Worm (Caenorhabditis elegans) whole organism, L4 larva: Measurements from ENCODE around the gene M28.4.

Source experiments
- pqm-1 ChIP-seq: sonication (generic microtip); optimal IDR thresholded peaks from 2 replicates; lab custom pipeline; 2017; ENCODE audit warnings: missing biosample characterization, missing genetic modification characterization
- saeg-2 ChIP-seq: fragments of 200-800 bp; sonication (Bioruptor generic); IDR thresholded peaks from 2 replicates; pipeline ENCODE4 v1.3.6; 2022; ENCODE audit warnings: missing genetic modification reagents, missing genetic modification characterization, missing compliant biosample characterization

DNA sequence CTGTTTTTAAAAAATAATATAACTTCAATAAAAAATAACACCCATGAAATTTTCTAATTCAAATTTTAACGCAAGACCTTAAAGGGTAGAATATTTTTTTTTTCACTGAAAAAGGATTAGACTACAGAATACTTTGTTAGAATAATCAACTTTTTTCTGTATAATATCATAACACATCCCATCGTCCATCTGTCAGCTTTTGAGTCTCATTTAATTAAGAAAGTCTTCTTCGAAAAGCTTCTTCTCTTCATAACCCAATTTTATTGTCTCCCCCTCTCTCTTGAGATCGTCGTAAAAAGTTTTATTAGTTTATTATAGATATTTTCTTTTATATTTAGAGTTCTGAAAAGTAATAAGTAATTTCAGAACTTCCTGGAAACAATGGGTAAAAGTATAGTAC is 52.6 kb downstream of the M28.4 start:
- no peak for TF ChIP-seq pqm-1 (tag; lab: Kevin White, UChicago)
- no peak for TF ChIP-seq saeg-2 (GFP tag; lab: Robert Waterston, UW)
